Worm (Caenorhabditis elegans) whole organism, L1 larva: ENCODE measurements around the gene unc-82.

Experiments used
- alr-1 ChIP-seq: fragments of 200-800 bp; sonication (Bioruptor generic); optimal IDR thresholded peaks from 2 replicates; lab custom pipeline; 2018; ENCODE audit warnings: borderline replicate concordance, mild to moderate bottlenecking, missing genetic modification characterization, missing compliant biosample characterization
- efl-1 ChIP-seq, 4 experiments: fragments of 150-350 bp; optimal IDR thresholded peaks in 3 of 4; peaks in 1 of 4; 1 replicate in 1 of 4; 2 replicates in 3 of 4; lab custom pipeline; 2014; ENCODE audit warnings: missing biosample characterization in 2 of 4, missing genetic modification characterization in 2 of 4, missing genetic modification reagents in 2 of 4
- elt-3 ChIP-seq, 6 experiments: fragments of 150-350 bp in 1 of 6; sonication (generic microtip); optimal IDR thresholded peaks; 2 replicates each; lab custom pipeline; 2017 to 2018; ENCODE audit warnings: missing biosample characterization in 6 of 6, missing genetic modification characterization in 6 of 6, inconsistent platforms in 1 of 6
- isw-1 ChIP-seq: fragments of 200-800 bp; sonication (Bioruptor generic); IDR thresholded peaks from 2 replicates; pipeline ENCODE4 v1.3.6; 2022; ENCODE audit warnings: missing genetic modification characterization, missing compliant biosample characterization
- lin-15B ChIP-seq: fragments of 150-350 bp; sonication (generic microtip); optimal IDR thresholded peaks from 3 replicates; lab custom pipeline; 2014; ENCODE audit warnings: missing biosample characterization, missing genetic modification characterization
- lin-39 ChIP-seq: fragments of 150-350 bp; optimal IDR thresholded peaks from 2 replicates; lab custom pipeline; 2014; ENCODE audit warnings: missing biosample characterization, missing genetic modification reagents, missing genetic modification characterization
- mdl-1 ChIP-seq, 2 experiments: fragments of 150-350 bp; optimal IDR thresholded peaks; 2 replicates each; lab custom pipeline; 2014 to 2017; ENCODE audit warnings: missing biosample characterization in 2 of 2, missing genetic modification characterization in 2 of 2, inconsistent platforms in 1 of 2
- mep-1 ChIP-seq: fragments of 150-350 bp; optimal IDR thresholded peaks from 2 replicates; lab custom pipeline; 2014; ENCODE audit warnings: missing biosample characterization, missing genetic modification characterization
- nhr-11 ChIP-seq: fragments of 150-350 bp; optimal IDR thresholded peaks from 2 replicates; lab custom pipeline; 2014; ENCODE audit warnings: missing biosample characterization, missing genetic modification characterization
- nhr-77 ChIP-seq: fragments of 150-350 bp; optimal IDR thresholded peaks from 2 replicates; lab custom pipeline; 2014; ENCODE audit warnings: missing biosample characterization, missing genetic modification characterization
- snpc-4 ChIP-seq: fragments of 150-350 bp; optimal IDR thresholded peaks from 2 replicates; lab custom pipeline; 2014; ENCODE audit warnings: missing biosample characterization, missing genetic modification characterization
- ztf-4 ChIP-seq: fragments of 150-350 bp; optimal IDR thresholded peaks from 2 replicates; lab custom pipeline; 2014; ENCODE audit warnings: missing biosample characterization, missing genetic modification characterization

DNA sequence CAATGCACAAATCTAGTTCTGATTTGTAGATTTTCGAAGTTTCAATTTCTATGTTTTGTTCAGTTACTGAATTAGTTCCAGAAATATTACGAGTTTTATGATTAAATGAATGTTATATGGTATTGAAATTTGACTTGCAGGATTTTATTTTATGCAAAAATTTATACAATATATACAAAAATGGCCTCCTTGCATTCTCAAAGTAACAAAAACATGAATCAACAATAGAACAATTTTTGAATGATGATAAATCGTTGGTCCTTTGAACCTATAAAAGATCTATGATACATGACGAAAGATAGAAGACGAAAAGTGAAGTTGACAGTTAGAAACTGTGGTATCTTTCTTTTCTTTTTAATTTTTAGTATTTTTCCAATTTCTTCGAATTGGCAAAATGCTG lies 47.8 kb upstream of the unc-82 start, which contains the start of gene T12B3.2:
- TF ChIP-seq efl-1 (optimal IDR thresholded peaks at IDR 0.05; lab: Kevin White, UChicago) (no peak), efl-1 (GFP tag; optimal IDR thresholded peaks at IDR 0.05 in 1 of 2; lab: Kevin White, UChicago) (no peak), nhr-11 (tag; lab: Kevin White, UChicago) (no peak), snpc-4 (no peak), nhr-77 (tag; lab: Kevin White, UChicago) (no peak), mdl-1 (tag; optimal IDR thresholded peaks at IDR 0.05; lab: Kevin White, UChicago) (no peak), ztf-4 (no peak), mep-1 (tag; lab: Kevin White, UChicago) (no peak), lin-15B (tag; lab: Kevin White, UChicago) (no peak), elt-3 (tag; optimal IDR thresholded peaks at IDR 0.05; lab: Kevin White, UChicago) (no peak), lin-39 (tag; lab: Kevin White, UChicago) (no peak), isw-1 (GFP tag; lab: Robert Waterston, UW) (no peak), alr-1 (tag; lab: Kevin White, UChicago) (no peak)
